In genomic region chr2L:10373605-10374269, dm6 we compare ENCODE assay signal across 2 fruit fly cellular contexts.
TF ChIP-seq lines count a peak whose summit lies in the region.

Gene rho-5, minus strand, starts transcription at chr2L:10373900.

- TF ChIP-seq CTCF in whole organism, embryonic (GFP tag; optimal IDR thresholded peaks at IDR 0.05; lab: Kevin White, UChicago), result no peak

TF ChIP-seq in whole organism, embryonic, 481 proteins besides CTCF, POLR2A, EP300 and RAD21:
- peak; percentile 13 for TF ChIP-seq CG30020 (tag; optimal IDR thresholded peaks at IDR 0.05; lab: Kevin White, UChicago)
- no peak for TF ChIP-seq CG2889 (GFP tag; IDR thresholded peaks at IDR 0.05; lab: Robert Waterston, UW)
- TF ChIP-seq mam (GFP tag; optimal IDR thresholded peaks at IDR 0.05; lab: Kevin White, UChicago), result peak; percentile 5
- TF ChIP-seq pzg (GFP tag; optimal IDR thresholded peaks at IDR 0.05; lab: Kevin White, UChicago), result peak; percentile 6
- peak; percentile 53 for TF ChIP-seq sens (GFP tag; lab: Kevin White, UChicago)
- peak; percentile 15 for TF ChIP-seq lilli (GFP tag; optimal IDR thresholded peaks at IDR 0.05; lab: Kevin White, UChicago)
- TF ChIP-seq CG15073 (GFP tag; optimal IDR thresholded peaks at IDR 0.05; lab: Kevin White, UChicago), result no peak
- TF ChIP-seq ewg (GFP tag; optimal IDR thresholded peaks at IDR 0.05; lab: Kevin White, UChicago), result peak; percentile 97
- peak; percentile 65 for TF ChIP-seq D19B (GFP tag; optimal IDR thresholded peaks at IDR 0.05; lab: Kevin White, UChicago)
- TF ChIP-seq CG7963 (GFP tag; IDR thresholded peaks at IDR 0.05; lab: Robert Waterston, UW; ENCODE audit: partially characterized antibody), result no peak
- peak; percentile 40 for TF ChIP-seq Sry-δ (GFP tag; optimal IDR thresholded peaks at IDR 0.05; lab: Kevin White, UChicago)
- no peak for TF ChIP-seq vnd (GFP tag; IDR thresholded peaks at IDR 0.05; lab: Robert Waterston, UW; ENCODE audit: partially characterized antibody)
- TF ChIP-seq CG17328 (GFP tag; IDR thresholded peaks at IDR 0.05; lab: Robert Waterston, UW), result 0 out of 2 replicates have a peak, but pooled peaks have one; percentile 28
- peak; percentile 7 for TF ChIP-seq MESR4 (GFP tag; optimal IDR thresholded peaks at IDR 0.05; lab: Kevin White, UChicago)
- TF ChIP-seq CG2120 (GFP tag; optimal IDR thresholded peaks at IDR 0.05; lab: Kevin White, UChicago), result peak; percentile 50
- TF ChIP-seq row (GFP tag; IDR thresholded peaks at IDR 0.05; lab: Robert Waterston, UW), result peak; percentile 60
- TF ChIP-seq Rfx (GFP tag; IDR thresholded peaks at IDR 0.05; lab: Robert Waterston, UW), result peak; percentile 45; the same call in 1 of the 2 replicates
- TF ChIP-seq BEAF-32 (GFP tag; optimal IDR thresholded peaks at IDR 0.05; lab: Kevin White, UChicago), result peak; percentile 8
- no peak for TF ChIP-seq cato (GFP tag; optimal IDR thresholded peaks at IDR 0.05; lab: Kevin White, UChicago; ENCODE audit: borderline replicate concordance)
- peak; percentile 6 for TF ChIP-seq gro (GFP tag; optimal IDR thresholded peaks at IDR 0.05; lab: Kevin White, UChicago)
- TF ChIP-seq onecut (GFP tag; IDR thresholded peaks at IDR 0.05; lab: Robert Waterston, UW), result peak; percentile 93
- TF ChIP-seq dan (GFP tag; IDR thresholded peaks at IDR 0.05; lab: Robert Waterston, UW), result no peak
- TF ChIP-seq tap (tag; optimal IDR thresholded peaks at IDR 0.05; lab: Kevin White, UChicago), result no peak
- TF ChIP-seq slbo (GFP tag; IDR thresholded peaks at IDR 0.05; lab: Robert Waterston, UW), result peak; percentile 34; the same call in 1 of the 2 replicates
- no peak for TF ChIP-seq ind (GFP tag; optimal IDR thresholded peaks at IDR 0.05; lab: Kevin White, UChicago)

TF ChIP-seq in whole organism, prepupa, 60 proteins besides CTCF, POLR2A, EP300 and RAD21:
- no peak for TF ChIP-seq Eip93F (GFP tag; optimal IDR thresholded peaks at IDR 0.05; lab: Kevin White, UChicago)
- TF ChIP-seq Hr4 (GFP tag; optimal IDR thresholded peaks at IDR 0.05; lab: Kevin White, UChicago), result peak; percentile 9
- TF ChIP-seq CG6276 (GFP tag; optimal IDR thresholded peaks at IDR 0.05; lab: Kevin White, UChicago), result no peak
- TF ChIP-seq eg (GFP tag; IDR thresholded peaks at IDR 0.05; lab: Robert Waterston, UW), result no peak
- TF ChIP-seq lz (GFP tag; optimal IDR thresholded peaks at IDR 0.05; lab: Kevin White, UChicago), result no peak
